Fruit fly (Drosophila melanogaster) whole organism, prepupa: Measurements from ENCODE around the gene Pkcdelta.

Source experiments
- Blimp-1 ChIP-seq: fragments of 200-800 bp; sonication (Bioruptor generic); optimal IDR thresholded peaks from 3 replicates; lab custom pipeline; 2017; ENCODE audit warnings: missing biosample characterization, missing genetic modification characterization, mild to moderate bottlenecking, moderate library complexity, missing genetic modification reagents
- CG10631 ChIP-seq: fragments of 200-800 bp; sonication (Bioruptor generic); optimal IDR thresholded peaks from 2 replicates; lab custom pipeline; 2016; ENCODE audit warnings: missing biosample characterization, missing genetic modification characterization
- CG10669 ChIP-seq: fragments of 200-800 bp; sonication (Bioruptor generic); optimal IDR thresholded peaks from 3 replicates; lab custom pipeline; 2018; ENCODE audit warnings: missing biosample characterization, mild to moderate bottlenecking, missing genetic modification characterization, moderate library complexity
- CG11294 ChIP-seq: fragments of 200-800 bp; sonication (Bioruptor generic); IDR thresholded peaks from 2 replicates; pipeline ENCODE4 v1.3.6; 2022; ENCODE audit warnings: missing biosample characterization, missing genetic modification characterization
- CG11762 ChIP-seq: fragments of 200-800 bp; sonication (Bioruptor generic); optimal IDR thresholded peaks from 3 replicates; lab custom pipeline; 2016; ENCODE audit warnings: missing biosample characterization, missing genetic modification characterization; ENCODE audit not compliant: insufficient read depth
- CG15336 ChIP-seq: fragments of 200-800 bp; sonication (Bioruptor generic); IDR thresholded peaks from 2 replicates; pipeline ENCODE4 v1.3.6; 2022; ENCODE audit warnings: missing biosample characterization, missing genetic modification characterization
- CG1621 ChIP-seq: fragments of 200-800 bp; sonication (Bioruptor generic); optimal IDR thresholded peaks from 3 replicates; lab custom pipeline; 2018; ENCODE audit warnings: missing biosample characterization, mild to moderate bottlenecking, missing genetic modification characterization
- CG16779 ChIP-seq: fragments of 200-800 bp; sonication (Bioruptor generic); optimal IDR thresholded peaks from 3 replicates; lab custom pipeline; 2017; ENCODE audit warnings: missing biosample characterization, mild to moderate bottlenecking, missing genetic modification characterization
- CG3032 ChIP-seq: fragments of 200-800 bp; optimal IDR thresholded peaks from 2 replicates; lab custom pipeline; 2019; ENCODE audit warnings: missing biosample characterization, mild to moderate bottlenecking, missing genetic modification characterization, moderate library complexity
- CG31627 ChIP-seq: fragments of 200-800 bp; sonication (Bioruptor generic); optimal IDR thresholded peaks from 3 replicates; lab custom pipeline; 2016; ENCODE audit warnings: missing biosample characterization, missing genetic modification characterization
- CG32006 ChIP-seq: fragments of 200-800 bp; sonication (Bioruptor generic); optimal IDR thresholded peaks from 3 replicates; lab custom pipeline; 2017; ENCODE audit warnings: missing biosample characterization, mild to moderate bottlenecking, missing genetic modification characterization
- CG34406 ChIP-seq: fragments of 200-800 bp; sonication (Bioruptor generic); optimal IDR thresholded peaks from 3 replicates; lab custom pipeline; 2016; ENCODE audit warnings: missing biosample characterization, missing genetic modification characterization
- CG3919 ChIP-seq: fragments of 200-800 bp; sonication (Bioruptor generic); optimal IDR thresholded peaks from 3 replicates; lab custom pipeline; 2016; ENCODE audit warnings: missing biosample characterization, missing genetic modification characterization
- CG4318 ChIP-seq: fragments of 200-800 bp; sonication (Bioruptor generic); optimal IDR thresholded peaks from 3 replicates; lab custom pipeline; 2017; ENCODE audit warnings: missing biosample characterization, mild to moderate bottlenecking, missing genetic modification characterization
- CG6163 ChIP-seq: fragments of 200-800 bp; sonication (Bioruptor generic); IDR thresholded peaks from 3 replicates; pipeline ENCODE4 v1.3.6; 2022; ENCODE audit warnings: missing biosample characterization, missing genetic modification characterization
- CG6276 ChIP-seq: fragments of 200-800 bp; sonication (Bioruptor generic); optimal IDR thresholded peaks from 2 replicates; lab custom pipeline; 2017; ENCODE audit warnings: missing biosample characterization, mild to moderate bottlenecking, missing genetic modification characterization
- CG6792 ChIP-seq: fragments of 200-800 bp; sonication (Bioruptor generic); optimal IDR thresholded peaks from 3 replicates; lab custom pipeline; 2016; ENCODE audit warnings: missing biosample characterization, missing genetic modification characterization
- CG6808 ChIP-seq: fragments of 200-800 bp; sonication (Bioruptor generic); optimal IDR thresholded peaks from 3 replicates; lab custom pipeline; 2017; ENCODE audit warnings: missing biosample characterization, missing genetic modification characterization, mild to moderate bottlenecking, moderate library complexity, missing genetic modification reagents
- CG6854 ChIP-seq: fragments of 200-800 bp; sonication (Bioruptor generic); optimal IDR thresholded peaks from 2 replicates; lab custom pipeline; 2017; ENCODE audit warnings: missing biosample characterization, mild to moderate bottlenecking, missing genetic modification characterization
- CG8119 ChIP-seq: fragments of 200-800 bp; sonication (Bioruptor generic); IDR thresholded peaks from 3 replicates; pipeline ENCODE4 v1.3.6; 2022; ENCODE audit warnings: missing biosample characterization, missing genetic modification characterization
- CG8319 ChIP-seq: fragments of 200-800 bp; sonication (Bioruptor generic); optimal IDR thresholded peaks from 3 replicates; lab custom pipeline; 2016; ENCODE audit warnings: missing biosample characterization, missing genetic modification characterization
- CG8632 ChIP-seq: fragments of 200-800 bp; sonication (Bioruptor generic); optimal IDR thresholded peaks from 3 replicates; lab custom pipeline; 2016; ENCODE audit warnings: missing biosample characterization, missing genetic modification characterization
- CG9139 ChIP-seq: fragments of 200-800 bp; sonication (Bioruptor generic); optimal IDR thresholded peaks from 3 replicates; lab custom pipeline; 2017; ENCODE audit warnings: missing biosample characterization, mild to moderate bottlenecking, missing genetic modification characterization
- Eip75B ChIP-seq: fragments of 200-800 bp; sonication (Bioruptor generic); optimal IDR thresholded peaks from 3 replicates; lab custom pipeline; 2016; ENCODE audit warnings: missing biosample characterization, missing genetic modification characterization
- Eip93F ChIP-seq: fragments of 200-800 bp; sonication (Bioruptor generic); optimal IDR thresholded peaks from 2 replicates; lab custom pipeline; 2016; ENCODE audit warnings: missing biosample characterization, mild to moderate bottlenecking, missing genetic modification characterization
- Ets21C ChIP-seq: fragments of 200-800 bp; sonication (Bioruptor generic); optimal IDR thresholded peaks from 3 replicates; lab custom pipeline; 2016; ENCODE audit warnings: missing biosample characterization, missing genetic modification characterization
- Ets96B ChIP-seq: fragments of 200-800 bp; optimal IDR thresholded peaks from 2 replicates; lab custom pipeline; 2019; ENCODE audit warnings: missing biosample characterization, mild to moderate bottlenecking, missing genetic modification characterization, moderate library complexity
- Gug ChIP-seq: fragments of 200-800 bp; sonication (Bioruptor generic); IDR thresholded peaks from 2 replicates; pipeline ENCODE4 v1.3.6; 2022; ENCODE audit warnings: missing biosample characterization, missing genetic modification characterization
- Hr38 ChIP-seq: sonication (Bioruptor generic); optimal IDR thresholded peaks from 2 replicates; lab custom pipeline; 2016; ENCODE audit warnings: missing biosample characterization, missing genetic modification characterization
- Hr39 ChIP-seq: fragments of 200-800 bp; sonication (Bioruptor generic); optimal IDR thresholded peaks from 2 replicates; lab custom pipeline; 2016; ENCODE audit warnings: missing biosample characterization, missing genetic modification characterization
- Hr4 ChIP-seq: fragments of 200-800 bp; sonication (Bioruptor generic); optimal IDR thresholded peaks from 3 replicates; lab custom pipeline; 2016; ENCODE audit warnings: missing biosample characterization, missing genetic modification characterization
- Lpt ChIP-seq: fragments of 200-800 bp; sonication (Bioruptor generic); optimal IDR thresholded peaks from 3 replicates; lab custom pipeline; 2016; ENCODE audit warnings: missing biosample characterization, missing genetic modification characterization
- Met ChIP-seq: fragments of 200-800 bp; sonication (Bioruptor generic); optimal IDR thresholded peaks from 3 replicates; lab custom pipeline; 2016; ENCODE audit warnings: missing biosample characterization, missing genetic modification characterization
- OdsH ChIP-seq: fragments of 200-800 bp; sonication (Bioruptor generic); optimal IDR thresholded peaks from 3 replicates; lab custom pipeline; 2016; ENCODE audit warnings: missing biosample characterization, missing genetic modification characterization
- Smox ChIP-seq: fragments of 200-800 bp; sonication (Bioruptor generic); optimal IDR thresholded peaks from 3 replicates; lab custom pipeline; 2016; ENCODE audit warnings: missing biosample characterization, missing genetic modification characterization
- Sox102F ChIP-seq: fragments of 200-800 bp; sonication (Bioruptor generic); optimal IDR thresholded peaks from 2 replicates; lab custom pipeline; 2016; ENCODE audit warnings: missing biosample characterization, mild to moderate bottlenecking, missing genetic modification characterization
- Sox14 ChIP-seq: fragments of 200-800 bp; sonication (Bioruptor generic); optimal IDR thresholded peaks from 3 replicates; lab custom pipeline; 2016; ENCODE audit warnings: missing biosample characterization, missing genetic modification characterization
- Sox15 ChIP-seq: fragments of 200-800 bp; sonication (Bioruptor generic); optimal IDR thresholded peaks from 3 replicates; lab custom pipeline; 2016; ENCODE audit warnings: missing biosample characterization, missing genetic modification characterization
- achi ChIP-seq: fragments of 200-800 bp; sonication (Bioruptor generic); optimal IDR thresholded peaks from 3 replicates; lab custom pipeline; 2016; ENCODE audit warnings: missing biosample characterization, missing genetic modification characterization
- cyc ChIP-seq: fragments of 200-800 bp; sonication (Bioruptor generic); optimal IDR thresholded peaks from 3 replicates; lab custom pipeline; 2016; ENCODE audit warnings: missing biosample characterization, missing genetic modification characterization
- dac ChIP-seq: fragments of 200-800 bp; sonication (Bioruptor generic); optimal IDR thresholded peaks from 2 replicates; lab custom pipeline; 2017; ENCODE audit warnings: missing biosample characterization, mild to moderate bottlenecking, missing genetic modification characterization
- dsx ChIP-seq: fragments of 200-800 bp; optimal IDR thresholded peaks from 3 replicates; lab custom pipeline; 2019; ENCODE audit warnings: missing biosample characterization, mild to moderate bottlenecking, missing genetic modification characterization, moderate library complexity; ENCODE audit not compliant: poor library complexity, severe bottlenecking
- eg ChIP-seq: fragments of 200-800 bp; sonication (Bioruptor generic); IDR thresholded peaks from 3 replicates; pipeline ENCODE4 v1.3.6; 2022; ENCODE audit warnings: missing biosample characterization, missing genetic modification characterization
- esn ChIP-seq: fragments of 200-800 bp; sonication (Bioruptor generic); optimal IDR thresholded peaks from 2 replicates; lab custom pipeline; 2016; ENCODE audit warnings: missing biosample characterization, mild to moderate bottlenecking, missing genetic modification characterization, moderate library complexity
- fd85E ChIP-seq: fragments of 200-800 bp; sonication (Bioruptor generic); optimal IDR thresholded peaks from 3 replicates; lab custom pipeline; 2016; ENCODE audit warnings: missing biosample characterization, missing genetic modification characterization
- fkh ChIP-seq: fragments of 200-800 bp; sonication (Bioruptor generic); optimal IDR thresholded peaks from 3 replicates; lab custom pipeline; 2017; ENCODE audit warnings: missing biosample characterization, mild to moderate bottlenecking, missing genetic modification characterization, moderate library complexity
- lz ChIP-seq: fragments of 200-800 bp; sonication (Bioruptor generic); optimal IDR thresholded peaks from 3 replicates; lab custom pipeline; 2016; ENCODE audit warnings: missing biosample characterization, missing genetic modification characterization
- net ChIP-seq: fragments of 200-800 bp; sonication (Bioruptor generic); optimal IDR thresholded peaks from 3 replicates; lab custom pipeline; 2016; ENCODE audit warnings: missing biosample characterization, missing genetic modification characterization
- pdm3 ChIP-seq: fragments of 200-800 bp; sonication (Bioruptor generic); optimal IDR thresholded peaks from 3 replicates; lab custom pipeline; 2016; ENCODE audit warnings: missing biosample characterization, missing genetic modification characterization
- spab ChIP-seq: fragments of 200-800 bp; sonication (Bioruptor generic); optimal IDR thresholded peaks from 2 replicates; lab custom pipeline; 2017; ENCODE audit warnings: missing biosample characterization, mild to moderate bottlenecking, missing genetic modification characterization, missing genetic modification reagents
- ss ChIP-seq, 2 experiments: fragments of 200-800 bp; sonication (Bioruptor generic); optimal IDR thresholded peaks; 2 replicates in 1 of 2; 3 replicates in 1 of 2; lab custom pipeline; 2017 to 2018; ENCODE audit warnings: mild to moderate bottlenecking in 2 of 2, missing biosample characterization in 2 of 2, missing genetic modification characterization in 2 of 2, moderate library complexity in 1 of 2
- svp ChIP-seq: fragments of 200-800 bp; sonication (Bioruptor generic); peaks from one replicate; lab custom pipeline; 2016; ENCODE audit warnings: missing biosample characterization, missing genetic modification characterization
- vri ChIP-seq: fragments of 200-800 bp; sonication (Bioruptor generic); optimal IDR thresholded peaks from 3 replicates; lab custom pipeline; 2016; ENCODE audit warnings: missing biosample characterization, mild to moderate bottlenecking, missing genetic modification characterization

Pkcdelta gene

dm6 chrX:12469778-12470177 is 37.8 kb downstream of the Pkcdelta start:
- peak; percentile 16 for TF ChIP-seq net (GFP tag; lab: Kevin White, UChicago)
- no peak for TF ChIP-seq fd85E (GFP tag; lab: Kevin White, UChicago)
- TF ChIP-seq lz (GFP tag; lab: Kevin White, UChicago) = no peak
- peak; percentile 48 for TF ChIP-seq achi
- no peak for TF ChIP-seq dac (GFP tag; lab: Kevin White, UChicago)
- peak; percentile 23 for TF ChIP-seq Smox
- no peak for TF ChIP-seq CG10669
- TF ChIP-seq CG6808 (GFP tag; lab: Kevin White, UChicago) = no peak
- TF ChIP-seq CG11762 (GFP tag; lab: Kevin White, UChicago) = no peak
- peak; percentile 42 for TF ChIP-seq OdsH
- no peak for TF ChIP-seq cyc (GFP tag; lab: Kevin White, UChicago)
- no peak for TF ChIP-seq CG6854 (GFP tag; lab: Kevin White, UChicago)
- peak; percentile 43 for TF ChIP-seq pdm3 (GFP tag; lab: Kevin White, UChicago)
- peak; percentile 64 for TF ChIP-seq CG15336
- TF ChIP-seq spab = no peak
- TF ChIP-seq CG8319 = no peak
- peak; percentile 16 for TF ChIP-seq Hr39 (GFP tag; lab: Kevin White, UChicago)
- no peak for TF ChIP-seq Hr38 (GFP tag; lab: Kevin White, UChicago)
- TF ChIP-seq Sox14 (GFP tag; lab: Kevin White, UChicago) = peak; percentile 3
- no peak for TF ChIP-seq Lpt (GFP tag; lab: Kevin White, UChicago)
- TF ChIP-seq CG16779 (tag; lab: Kevin White, UChicago) = no peak
- TF ChIP-seq CG4318 (GFP tag; lab: Kevin White, UChicago) = no peak
- no peak for TF ChIP-seq Ets96B (tag; lab: Kevin White, UChicago)
- peak; percentile 9 for TF ChIP-seq Sox102F (GFP tag; lab: Kevin White, UChicago)
- peak; percentile 27 for TF ChIP-seq CG3919 (GFP tag; lab: Kevin White, UChicago)
- TF ChIP-seq Ets21C (GFP tag; lab: Kevin White, UChicago) = no peak
- TF ChIP-seq CG6276 (GFP tag; lab: Kevin White, UChicago) = peak; percentile 21
- TF ChIP-seq CG10631 (GFP tag; lab: Kevin White, UChicago) = peak; percentile 25
- TF ChIP-seq CG32006 = peak; percentile 51
- TF ChIP-seq CG9139 = no peak
- TF ChIP-seq Gug (GFP tag; lab: Robert Waterston, UW) = peak; percentile 51
- no peak for TF ChIP-seq CG3032 (tag; lab: Kevin White, UChicago)
- no peak for TF ChIP-seq CG34406
- no peak for TF ChIP-seq Eip93F (GFP tag; lab: Kevin White, UChicago)
- TF ChIP-seq CG31627 = peak; percentile 8
- peak; percentile 5 for TF ChIP-seq CG8632 (GFP tag; lab: Kevin White, UChicago)
- TF ChIP-seq dsx (GFP tag; lab: Kevin White, UChicago) = no peak
- no peak; the same call in 2 of the 3 replicates for TF ChIP-seq CG6163 (GFP tag; lab: Robert Waterston, UW)
- peak; percentile 29 for TF ChIP-seq Met (GFP tag; lab: Kevin White, UChicago)
- peak; percentile 55; the same call in 2 of the 3 replicates for TF ChIP-seq CG8119 (GFP tag; lab: Robert Waterston, UW)
- TF ChIP-seq ss (GFP tag; optimal IDR thresholded peaks at IDR 0.05; lab: Kevin White, UChicago) = no peak
- peak; percentile 38 for TF ChIP-seq Hr4 (GFP tag; lab: Kevin White, UChicago)
- peak; percentile 65 for TF ChIP-seq svp (GFP tag; lab: Kevin White, UChicago)
- TF ChIP-seq CG6792 (GFP tag; lab: Kevin White, UChicago) = no peak
- no peak for TF ChIP-seq fkh (GFP tag; lab: Kevin White, UChicago)
- TF ChIP-seq Sox15 (GFP tag; lab: Kevin White, UChicago) = no peak
- TF ChIP-seq Eip75B = no peak
- no peak for TF ChIP-seq vri (GFP tag; lab: Kevin White, UChicago)
- TF ChIP-seq CG11294 (GFP tag; lab: Robert Waterston, UW) = no peak
- peak; percentile 16 for TF ChIP-seq esn
- TF ChIP-seq eg (GFP tag; lab: Robert Waterston, UW) = peak; percentile 49; the same call in 2 of the 3 replicates
- TF ChIP-seq CG1621 = no peak
- no peak for TF ChIP-seq Blimp-1 (GFP tag; lab: Kevin White, UChicago)
